Worm (Caenorhabditis elegans) whole organism, L1 larva: ENCODE measurements around the gene srd-42.
A peak's percentile ranks its signal among the peaks of the same experiment; 100 is the strongest.

Experiments
- C16A3.4 ChIP-seq: fragments of 150-350 bp; optimal IDR thresholded peaks from 2 replicates; lab custom pipeline; 2014; ENCODE audit warnings: missing biosample characterization, missing genetic modification characterization
- aha-1 ChIP-seq: fragments of 150-350 bp; optimal IDR thresholded peaks from 2 replicates; lab custom pipeline; 2014; ENCODE audit warnings: missing biosample characterization, missing genetic modification characterization
- ama-1 ChIP-seq: fragments of 150-350 bp; optimal IDR thresholded peaks from 2 replicates; lab custom pipeline; 2014
- blmp-1 ChIP-seq: fragments of 150-350 bp; optimal IDR thresholded peaks from 2 replicates; lab custom pipeline; 2014; ENCODE audit warnings: missing biosample characterization, missing genetic modification characterization
- ceh-8 ChIP-seq: fragments of 200-800 bp; sonication (Bioruptor generic); optimal IDR thresholded peaks from 2 replicates; lab custom pipeline; 2018; ENCODE audit warnings: mild to moderate bottlenecking, missing genetic modification characterization, moderate library complexity, missing compliant biosample characterization
- ceh-82 ChIP-seq, 3 experiments: fragments of 150-350 bp in 1 of 3; sonication (generic microtip) in 2 of 3; optimal IDR thresholded peaks; 2 replicates each; lab custom pipeline; 2014 to 2017; ENCODE audit warnings: missing biosample characterization in 3 of 3, missing genetic modification characterization in 3 of 3
- ceh-88 ChIP-seq: fragments of 200-800 bp; sonication (Bioruptor generic); IDR thresholded peaks from 2 replicates; pipeline ENCODE4 v1.3.6; 2022; ENCODE audit warnings: missing genetic modification characterization, missing compliant biosample characterization
- ces-1 ChIP-seq: fragments of 150-350 bp; optimal IDR thresholded peaks from 2 replicates; lab custom pipeline; 2014; ENCODE audit warnings: missing biosample characterization, missing genetic modification reagents, missing genetic modification characterization
- dsc-1 ChIP-seq: sonication (generic microtip); optimal IDR thresholded peaks from 2 replicates; lab custom pipeline; 2016; ENCODE audit warnings: mild to moderate bottlenecking, missing genetic modification characterization, missing compliant biosample characterization
- efl-1 ChIP-seq, 4 experiments: fragments of 150-350 bp; optimal IDR thresholded peaks in 3 of 4; peaks in 1 of 4; 1 replicate in 1 of 4; 2 replicates in 3 of 4; lab custom pipeline; 2014; ENCODE audit warnings: missing biosample characterization in 2 of 4, missing genetic modification characterization in 2 of 4, missing genetic modification reagents in 2 of 4
- efl-3 ChIP-seq: fragments of 200-800 bp; sonication (Bioruptor generic); optimal IDR thresholded peaks from 2 replicates; lab custom pipeline; 2018; ENCODE audit warnings: mild to moderate bottlenecking, missing genetic modification characterization, missing compliant biosample characterization
- egl-13 ChIP-seq: sonication (generic microtip); optimal IDR thresholded peaks from 2 replicates; lab custom pipeline; 2016; ENCODE audit warnings: missing genotype, missing genetic modification reagents, missing genetic modification characterization, missing compliant biosample characterization
- elt-2 ChIP-seq: sonication (generic microtip); optimal IDR thresholded peaks from 2 replicates; lab custom pipeline; 2016; ENCODE audit warnings: missing genetic modification characterization, mild to moderate bottlenecking, inconsistent platforms, missing compliant biosample characterization, missing genetic modification reagents
- ets-5 ChIP-seq: fragments of 200-800 bp; sonication (Bioruptor generic); IDR thresholded peaks from 2 replicates; pipeline ENCODE4 v1.3.6; 2022; ENCODE audit warnings: missing genetic modification characterization, missing compliant biosample characterization
- fkh-4 ChIP-seq: sonication (generic microtip); optimal IDR thresholded peaks from 2 replicates; lab custom pipeline; 2016; ENCODE audit warnings: missing compliant biosample characterization, missing genetic modification characterization, borderline replicate concordance
- fos-1 ChIP-seq: fragments of 150-350 bp; optimal IDR thresholded peaks from 2 replicates; lab custom pipeline; 2014; ENCODE audit warnings: missing biosample characterization, missing genetic modification characterization
- grh-1 ChIP-seq: fragments of 200-800 bp; sonication (Bioruptor generic); IDR thresholded peaks from 2 replicates; pipeline ENCODE4 v1.3.6; 2022; ENCODE audit warnings: missing genetic modification reagents, missing genetic modification characterization, missing compliant biosample characterization
- hlh-17 ChIP-seq: fragments of 200-800 bp; sonication (Bioruptor generic); optimal IDR thresholded peaks from 2 replicates; lab custom pipeline; 2018; ENCODE audit warnings: missing genetic modification characterization, mild to moderate bottlenecking, missing compliant biosample characterization, moderate library complexity, borderline replicate concordance
- hpl-2 ChIP-seq: fragments of 150-350 bp; optimal IDR thresholded peaks from 2 replicates; lab custom pipeline; 2014; ENCODE audit warnings: missing biosample characterization, missing genetic modification reagents, missing genetic modification characterization
- isw-1 ChIP-seq: fragments of 200-800 bp; sonication (Bioruptor generic); IDR thresholded peaks from 2 replicates; pipeline ENCODE4 v1.3.6; 2022; ENCODE audit warnings: missing genetic modification characterization, missing compliant biosample characterization
- jun-1 ChIP-seq: fragments of 150-350 bp; optimal IDR thresholded peaks from 2 replicates; lab custom pipeline; 2014; ENCODE audit warnings: missing biosample characterization, missing genetic modification reagents, missing genetic modification characterization
- lin-14 ChIP-seq: fragments of 200-800 bp; sonication (Bioruptor generic); optimal IDR thresholded peaks from 2 replicates; lab custom pipeline; 2018; ENCODE audit warnings: mild to moderate bottlenecking, missing genetic modification characterization, moderate library complexity, missing compliant biosample characterization
- lin-15B ChIP-seq: fragments of 150-350 bp; sonication (generic microtip); optimal IDR thresholded peaks from 3 replicates; lab custom pipeline; 2014; ENCODE audit warnings: missing biosample characterization, missing genetic modification characterization
- lin-35 ChIP-seq, 2 experiments: fragments of 150-350 bp; optimal IDR thresholded peaks; 2 replicates each; lab custom pipeline; 2014; ENCODE audit warnings: missing biosample characterization in 2 of 2, missing genetic modification characterization in 2 of 2, missing genetic modification reagents in 2 of 2
- lin-39 ChIP-seq: fragments of 150-350 bp; optimal IDR thresholded peaks from 2 replicates; lab custom pipeline; 2014; ENCODE audit warnings: missing biosample characterization, missing genetic modification reagents, missing genetic modification characterization
- lsy-2 ChIP-seq, 2 experiments: fragments of 150-350 bp; optimal IDR thresholded peaks; 2 replicates each; lab custom pipeline; 2014; ENCODE audit warnings: missing biosample characterization in 2 of 2, missing genetic modification characterization in 2 of 2
- mdl-1 ChIP-seq, 2 experiments: fragments of 150-350 bp; optimal IDR thresholded peaks; 2 replicates each; lab custom pipeline; 2014 to 2017; ENCODE audit warnings: missing biosample characterization in 2 of 2, missing genetic modification characterization in 2 of 2, inconsistent platforms in 1 of 2
- mef-2 ChIP-seq: fragments of 150-350 bp; optimal IDR thresholded peaks from 2 replicates; lab custom pipeline; 2014; ENCODE audit warnings: missing biosample characterization, missing genetic modification characterization
- nhr-11 ChIP-seq: fragments of 150-350 bp; optimal IDR thresholded peaks from 2 replicates; lab custom pipeline; 2014; ENCODE audit warnings: missing biosample characterization, missing genetic modification characterization
- nhr-19 ChIP-seq: fragments of 200-800 bp; sonication (Bioruptor generic); conservative IDR thresholded peaks from 2 replicates; pipeline ENCODE4 v1.3.6; 2022; ENCODE audit warnings: missing genetic modification characterization, missing compliant biosample characterization
- nhr-20 ChIP-seq: sonication (generic microtip); optimal IDR thresholded peaks from 2 replicates; lab custom pipeline; 2016; ENCODE audit warnings: mild to moderate bottlenecking, missing genetic modification characterization, missing compliant biosample characterization
- nhr-28 ChIP-seq: fragments of 150-350 bp; optimal IDR thresholded peaks from 2 replicates; lab custom pipeline; 2014; ENCODE audit warnings: missing biosample characterization, missing genetic modification characterization
- nhr-47 ChIP-seq: sonication (generic microtip); optimal IDR thresholded peaks from 2 replicates; lab custom pipeline; 2016; ENCODE audit warnings: mild to moderate bottlenecking, missing genetic modification characterization, moderate library complexity, missing compliant biosample characterization
- nhr-77 ChIP-seq: fragments of 150-350 bp; optimal IDR thresholded peaks from 2 replicates; lab custom pipeline; 2014; ENCODE audit warnings: missing biosample characterization, missing genetic modification characterization
- nhr-85 ChIP-seq: sonication (generic microtip); peaks from one replicate; lab custom pipeline; 2016; ENCODE audit warnings: missing genetic modification characterization, inconsistent platforms, missing compliant biosample characterization
- pax-3 ChIP-seq: fragments of 200-800 bp; sonication (Bioruptor generic); optimal IDR thresholded peaks from 2 replicates; lab custom pipeline; 2018; ENCODE audit warnings: mild to moderate bottlenecking, missing genetic modification characterization, moderate library complexity, missing compliant biosample characterization
- skn-1 ChIP-seq: fragments of 150-350 bp; optimal IDR thresholded peaks from 2 replicates; lab custom pipeline; 2014; ENCODE audit warnings: missing biosample characterization, missing genetic modification characterization
- snu-23 ChIP-seq: sonication (generic microtip); optimal IDR thresholded peaks from 2 replicates; lab custom pipeline; 2016; ENCODE audit warnings: missing genetic modification characterization, missing compliant biosample characterization
- swsn-7 ChIP-seq: sonication (generic microtip); optimal IDR thresholded peaks from 2 replicates; lab custom pipeline; 2016; ENCODE audit warnings: missing genetic modification characterization, missing compliant biosample characterization
- tbx-2 ChIP-seq: sonication (generic microtip); optimal IDR thresholded peaks from 2 replicates; lab custom pipeline; 2016; ENCODE audit warnings: missing genetic modification characterization, missing compliant biosample characterization
- unc-130 ChIP-seq: fragments of 150-350 bp; optimal IDR thresholded peaks from 2 replicates; lab custom pipeline; 2017; ENCODE audit warnings: missing biosample characterization, missing genetic modification characterization, inconsistent platforms
- unc-86 ChIP-seq: sonication (generic microtip); optimal IDR thresholded peaks from 2 replicates; lab custom pipeline; 2016; ENCODE audit warnings: missing genetic modification characterization, missing compliant biosample characterization
- unc-98 ChIP-seq: fragments of 200-800 bp; sonication (Bioruptor generic); IDR thresholded peaks from 2 replicates; pipeline ENCODE4 v1.3.6; 2022; ENCODE audit warnings: missing genetic modification characterization, missing compliant biosample characterization
- vab-15 ChIP-seq: sonication (generic microtip); optimal IDR thresholded peaks from 2 replicates; lab custom pipeline; 2017; ENCODE audit warnings: missing genotype, mild to moderate bottlenecking, missing genetic modification characterization, missing compliant biosample characterization
- xbp-1 ChIP-seq: sonication (generic microtip); optimal IDR thresholded peaks from 2 replicates; lab custom pipeline; 2016; ENCODE audit warnings: missing genetic modification characterization, missing compliant biosample characterization

The srd-42 gene

DNA sequence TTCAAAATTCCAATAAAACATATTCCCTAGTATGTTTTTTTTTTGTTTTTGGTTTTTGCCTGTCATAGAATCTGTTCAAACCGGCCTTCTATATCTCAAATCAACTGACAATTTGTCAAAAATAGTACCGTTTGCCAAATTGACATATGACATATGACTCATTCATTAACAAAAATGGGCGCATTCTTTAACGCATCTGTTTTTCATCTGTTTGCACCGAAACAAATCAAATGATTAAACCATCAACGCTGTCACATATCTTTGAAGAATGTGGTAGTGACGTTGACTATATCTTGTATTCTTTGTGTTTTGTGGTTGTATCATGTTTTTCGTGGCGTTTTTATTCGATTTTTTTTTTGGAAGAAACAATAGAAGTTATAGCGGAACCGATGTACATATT is 11.8 kb upstream of the srd-42 start (continued):
- no peak for TF ChIP-seq ceh-82 (tag; optimal IDR thresholded peaks at IDR 0.05; lab: Kevin White, UChicago)
- TF ChIP-seq swsn-7 (tag; lab: Kevin White, UChicago), result no peak
- no peak for TF ChIP-seq unc-98 (GFP tag; lab: Robert Waterston, UW)
- TF ChIP-seq hpl-2 (GFP tag; lab: Kevin White, UChicago), result no peak
- no peak for TF ChIP-seq nhr-77 (tag; lab: Kevin White, UChicago)
- peak; percentile 26 for TF ChIP-seq tbx-2 (tag; lab: Kevin White, UChicago)
- no peak for TF ChIP-seq nhr-11 (tag; lab: Kevin White, UChicago)
- TF ChIP-seq ama-1 (lab: Kevin White, UChicago), result no peak
- TF ChIP-seq skn-1, result no peak
- peak in 1 of 2 experiments; percentile 5 for TF ChIP-seq mdl-1 (tag; optimal IDR thresholded peaks at IDR 0.05; lab: Kevin White, UChicago)
- TF ChIP-seq unc-86 (tag; lab: Kevin White, UChicago), result no peak
- TF ChIP-seq snu-23 (GFP tag; lab: Kevin White, UChicago), result peak; percentile 7
- TF ChIP-seq nhr-28, result no peak
- TF ChIP-seq efl-3 (GFP tag; lab: Kevin White, UChicago), result no peak
- TF ChIP-seq egl-13 (tag; lab: Kevin White, UChicago), result no peak
- TF ChIP-seq grh-1 (GFP tag; lab: Robert Waterston, UW), result no peak
- no peak for TF ChIP-seq fkh-4
- TF ChIP-seq hlh-17 (GFP tag; lab: Kevin White, UChicago), result no peak
- no peak for TF ChIP-seq mef-2 (tag; lab: Kevin White, UChicago)
- peak; percentile 41 for TF ChIP-seq blmp-1 (tag; lab: Kevin White, UChicago)
- no peak for TF ChIP-seq ets-5
- TF ChIP-seq fos-1 (tag; lab: Kevin White, UChicago), result no peak
- TF ChIP-seq ceh-88, result no peak
- TF ChIP-seq elt-2 (tag; lab: Kevin White, UChicago), result no peak
- no peak for TF ChIP-seq efl-1 (optimal IDR thresholded peaks at IDR 0.05; lab: Kevin White, UChicago)
- TF ChIP-seq efl-1 (GFP tag; optimal IDR thresholded peaks at IDR 0.05 in 1 of 2; lab: Kevin White, UChicago), result no peak
- peak; percentile 52 for TF ChIP-seq lin-14 (GFP tag; lab: Kevin White, UChicago)
- no peak for TF ChIP-seq jun-1
- TF ChIP-seq lin-15B (tag; lab: Kevin White, UChicago), result no peak
- no peak for TF ChIP-seq nhr-47 (tag; lab: Kevin White, UChicago)
- TF ChIP-seq aha-1 (tag; lab: Kevin White, UChicago), result no peak
- no peak for TF ChIP-seq ces-1 (GFP tag; lab: Kevin White, UChicago)

- TF ChIP-seq nhr-77 (tag; lab: Kevin White, UChicago) (no peak), nhr-47 (tag; lab: Kevin White, UChicago) (no peak), snu-23 (GFP tag; lab: Kevin White, UChicago) (no peak), dsc-1 (tag; lab: Kevin White, UChicago) (no peak), nhr-19 (GFP tag; lab: Robert Waterston, UW) (no peak), nhr-20 (tag; lab: Kevin White, UChicago) (no peak), efl-1 (optimal IDR thresholded peaks at IDR 0.05; lab: Kevin White, UChicago) (no peak), efl-1 (GFP tag; optimal IDR thresholded peaks at IDR 0.05 in 1 of 2; lab: Kevin White, UChicago) (peak in 1 of 2 experiments; percentile 90), fkh-4 (no peak), xbp-1 (tag; lab: Kevin White, UChicago) (no peak), lin-39 (no peak), vab-15 (tag; lab: Kevin White, UChicago) (no peak), ets-5 (no peak), mef-2 (tag; lab: Kevin White, UChicago) (no peak), aha-1 (tag; lab: Kevin White, UChicago) (no peak), ama-1 (lab: Kevin White, UChicago) (no peak), hlh-17 (GFP tag; lab: Kevin White, UChicago) (no peak), egl-13 (tag; lab: Kevin White, UChicago) (no peak), elt-2 (tag; lab: Kevin White, UChicago) (peak; percentile 55), pax-3 (tag; lab: Kevin White, UChicago) (no peak), lin-35 (GFP tag; optimal IDR thresholded peaks at IDR 0.05; lab: Kevin White, UChicago) (peak in 1 of 2 experiments; percentile 22), isw-1 (GFP tag; lab: Robert Waterston, UW) (no peak), nhr-85 (no peak), unc-130 (tag; lab: Kevin White, UChicago) (no peak), ceh-88 (no peak), lsy-2 (tag; optimal IDR thresholded peaks at IDR 0.05; lab: Kevin White, UChicago) (no peak), C16A3.4 (tag; lab: Kevin White, UChicago) (no peak), ceh-8 (GFP tag; lab: Kevin White, UChicago) (no peak)
These were observed 8.6 kb upstream of the srd-42 start, which contains the start of gene F46G10.1 for ce11 chrX:13311641-13312423. F46G10.1 (minus strand) TSS chrX:13311755.
